Worm (Caenorhabditis elegans) whole organism, L2 larva: ENCODE results near the gene F36H12.5.

Source experiments
- C34F6.9 ChIP-seq: fragments of 150-350 bp; optimal IDR thresholded peaks from 2 replicates; lab custom pipeline; 2014; ENCODE audit warnings: missing biosample characterization, missing genetic modification characterization
- F13H6.1 ChIP-seq: sonication (generic microtip); optimal IDR thresholded peaks from 2 replicates; lab custom pipeline; 2016; ENCODE audit warnings: missing genetic modification characterization, missing compliant biosample characterization
- ZK546.5 ChIP-seq: sonication (generic microtip); optimal IDR thresholded peaks from 2 replicates; lab custom pipeline; 2017; ENCODE audit warnings: missing biosample characterization, missing genetic modification characterization
- aly-2 ChIP-seq: fragments of 150-350 bp; optimal IDR thresholded peaks from 2 replicates; lab custom pipeline; 2014; ENCODE audit warnings: missing biosample characterization, missing genetic modification characterization
- ama-1 ChIP-seq: fragments of 150-350 bp; optimal IDR thresholded peaks from 2 replicates; lab custom pipeline; 2018; ENCODE audit warnings: inconsistent platforms
- blmp-1 ChIP-seq: sonication (generic microtip); optimal IDR thresholded peaks from 2 replicates; lab custom pipeline; 2017; ENCODE audit warnings: missing genetic modification characterization, mild to moderate bottlenecking, missing compliant biosample characterization, antibody characterized with exemption, moderate library complexity; ENCODE audit not compliant: insufficient read depth
- ceh-16 ChIP-seq: fragments of 150-350 bp; optimal IDR thresholded peaks from 2 replicates; lab custom pipeline; 2014; ENCODE audit warnings: missing biosample characterization, missing genetic modification characterization
- ceh-82 ChIP-seq: fragments of 150-350 bp; optimal IDR thresholded peaks from 2 replicates; lab custom pipeline; 2014; ENCODE audit warnings: missing biosample characterization, missing genetic modification characterization
- dmd-4 ChIP-seq: sonication (generic microtip); optimal IDR thresholded peaks from 2 replicates; lab custom pipeline; 2017; ENCODE audit warnings: missing biosample characterization, missing genetic modification characterization
- egl-27 ChIP-seq: sonication (generic microtip); optimal IDR thresholded peaks from 3 replicates; lab custom pipeline; 2017; ENCODE audit warnings: missing biosample characterization, missing genetic modification reagents, missing genetic modification characterization
- elt-1 ChIP-seq: fragments of 150-350 bp; optimal IDR thresholded peaks from 2 replicates; lab custom pipeline; 2014; ENCODE audit warnings: missing biosample characterization, missing genetic modification characterization
- fos-1 ChIP-seq: fragments of 150-350 bp; optimal IDR thresholded peaks from 2 replicates; lab custom pipeline; 2014; ENCODE audit warnings: missing biosample characterization, missing genetic modification characterization
- gmeb-1 ChIP-seq: fragments of 150-350 bp; optimal IDR thresholded peaks from 2 replicates; lab custom pipeline; 2014; ENCODE audit warnings: missing biosample characterization, missing genetic modification characterization
- lin-11 ChIP-seq: fragments of 150-350 bp; sonication (generic microtip); optimal IDR thresholded peaks from 2 replicates; lab custom pipeline; 2014; ENCODE audit warnings: missing biosample characterization, missing genetic modification characterization, inconsistent platforms, mixed read lengths
- lin-13 ChIP-seq: fragments of 150-350 bp; optimal IDR thresholded peaks from 2 replicates; lab custom pipeline; 2014; ENCODE audit warnings: missing biosample characterization, missing genetic modification reagents, missing genetic modification characterization
- lin-39 ChIP-seq: fragments of 150-350 bp; optimal IDR thresholded peaks from 2 replicates; lab custom pipeline; 2014; ENCODE audit warnings: missing biosample characterization, missing genetic modification reagents, missing genetic modification characterization
- lsy-2 ChIP-seq, 2 experiments: fragments of 150-350 bp in 1 of 2; sonication (generic microtip) in 1 of 2; optimal IDR thresholded peaks; 2 replicates each; lab custom pipeline; 2014 to 2017; ENCODE audit warnings: missing biosample characterization in 2 of 2, missing genetic modification characterization in 2 of 2
- mab-5 ChIP-seq: fragments of 150-350 bp; optimal IDR thresholded peaks from 2 replicates; lab custom pipeline; 2014; ENCODE audit warnings: missing biosample characterization, missing genetic modification characterization
- mbf-1 ChIP-seq: sonication (generic microtip); optimal IDR thresholded peaks from 2 replicates; lab custom pipeline; 2017; ENCODE audit warnings: missing biosample characterization, missing genetic modification characterization
- nhr-10 ChIP-seq: sonication (generic microtip); optimal IDR thresholded peaks from 2 replicates; lab custom pipeline; 2017; ENCODE audit warnings: missing biosample characterization, missing genetic modification characterization
- nhr-11 ChIP-seq: fragments of 150-350 bp; optimal IDR thresholded peaks from 2 replicates; lab custom pipeline; 2014; ENCODE audit warnings: missing biosample characterization, missing genetic modification characterization
- nhr-12 ChIP-seq: fragments of 150-350 bp; optimal IDR thresholded peaks from 2 replicates; lab custom pipeline; 2014; ENCODE audit warnings: missing biosample characterization, missing genetic modification characterization
- nhr-21 ChIP-seq: fragments of 150-350 bp; optimal IDR thresholded peaks from 2 replicates; lab custom pipeline; 2014; ENCODE audit warnings: missing biosample characterization, missing genetic modification characterization
- nhr-23 ChIP-seq: fragments of 150-350 bp; optimal IDR thresholded peaks from 2 replicates; lab custom pipeline; 2014; ENCODE audit warnings: missing biosample characterization, missing genetic modification reagents, missing genetic modification characterization
- nhr-237 ChIP-seq: fragments of 150-350 bp; optimal IDR thresholded peaks from 2 replicates; lab custom pipeline; 2014; ENCODE audit warnings: missing biosample characterization, missing genetic modification characterization
- nhr-25 ChIP-seq: fragments of 150-350 bp; sonication (generic microtip); optimal IDR thresholded peaks from 3 replicates; lab custom pipeline; 2014; ENCODE audit warnings: missing biosample characterization, missing genetic modification characterization
- peb-1 ChIP-seq: fragments of 150-350 bp; optimal IDR thresholded peaks from 2 replicates; lab custom pipeline; 2014; ENCODE audit warnings: missing biosample characterization, missing genetic modification characterization
- sem-4 ChIP-seq: fragments of 150-350 bp; optimal IDR thresholded peaks from 2 replicates; lab custom pipeline; 2014; ENCODE audit warnings: missing biosample characterization, missing genetic modification reagents, missing genetic modification characterization
- skn-1 ChIP-seq: sonication (generic microtip); optimal IDR thresholded peaks from 2 replicates; lab custom pipeline; 2017; ENCODE audit warnings: missing biosample characterization, missing genetic modification characterization
- sma-9 ChIP-seq, 2 experiments: fragments of 150-350 bp in 1 of 2; sonication (generic microtip) in 1 of 2; optimal IDR thresholded peaks; 2 replicates each; lab custom pipeline; 2014 to 2016; ENCODE audit warnings: missing genetic modification characterization in 2 of 2, mild to moderate bottlenecking in 1 of 2, missing biosample characterization in 1 of 2, missing compliant biosample characterization in 1 of 2, missing genetic modification reagents in 1 of 2, moderate library complexity in 1 of 2
- snpc-4 ChIP-seq: fragments of 150-350 bp; optimal IDR thresholded peaks from 2 replicates; lab custom pipeline; 2014; ENCODE audit warnings: missing biosample characterization, missing genetic modification characterization
- unc-55 ChIP-seq: fragments of 150-350 bp; sonication (generic microtip); optimal IDR thresholded peaks from 3 replicates; lab custom pipeline; 2014; ENCODE audit warnings: missing biosample characterization, missing genetic modification reagents, missing genetic modification characterization
- unc-62 ChIP-seq: fragments of 150-350 bp; optimal IDR thresholded peaks from 2 replicates; lab custom pipeline; 2014; ENCODE audit warnings: missing biosample characterization, missing genetic modification reagents, missing genetic modification characterization
- zag-1 ChIP-seq: fragments of 150-350 bp; optimal IDR thresholded peaks from 2 replicates; lab custom pipeline; 2014; ENCODE audit warnings: missing biosample characterization, missing genetic modification characterization
- ztf-1 ChIP-seq: fragments of 200-800 bp; sonication (Bioruptor generic); conservative IDR thresholded peaks from 2 replicates; pipeline ENCODE4 v1.3.6; 2022; ENCODE audit warnings: missing genetic modification characterization, missing compliant biosample characterization
- ztf-4 ChIP-seq: fragments of 150-350 bp; optimal IDR thresholded peaks from 2 replicates; lab custom pipeline; 2014; ENCODE audit warnings: missing biosample characterization, missing genetic modification characterization

F36H12.5 gene

ce11 chrIV:5272518-5272917 is 5.9 kb downstream of the F36H12.5 start, which contains the start of gene F36H12.3:
Gene F36H12.3 (plus strand): TSS chrIV:5272818.
- no peak for TF ChIP-seq unc-55 (GFP tag; lab: Kevin White, UChicago)
- TF ChIP-seq lsy-2 (tag; optimal IDR thresholded peaks at IDR 0.05; lab: Kevin White, UChicago) = no peak
- TF ChIP-seq fos-1 (tag; lab: Kevin White, UChicago) = no peak
- TF ChIP-seq egl-27 (tag; lab: Kevin White, UChicago) = no peak
- no peak for TF ChIP-seq nhr-237 (tag; lab: Kevin White, UChicago)
- no peak for TF ChIP-seq ZK546.5 (tag; lab: Kevin White, UChicago)
- no peak for TF ChIP-seq ama-1
- no peak for TF ChIP-seq nhr-10 (tag; lab: Kevin White, UChicago)
- TF ChIP-seq F13H6.1 = no peak
- no peak for TF ChIP-seq nhr-12 (tag; lab: Kevin White, UChicago)
- no peak for TF ChIP-seq sma-9 (GFP tag; optimal IDR thresholded peaks at IDR 0.05; lab: Kevin White, UChicago)
- no peak for TF ChIP-seq sma-9 (tag; optimal IDR thresholded peaks at IDR 0.05; lab: Kevin White, UChicago)
- TF ChIP-seq C34F6.9 (tag; lab: Kevin White, UChicago) = no peak
- no peak for TF ChIP-seq ztf-1
- TF ChIP-seq peb-1 = no peak
- TF ChIP-seq lin-11 (tag; lab: Kevin White, UChicago) = no peak
- no peak for TF ChIP-seq ztf-4 (tag; lab: Kevin White, UChicago)
- TF ChIP-seq ceh-16 = no peak
- TF ChIP-seq mbf-1 (tag; lab: Kevin White, UChicago) = no peak
- TF ChIP-seq sem-4 (tag; lab: Kevin White, UChicago) = no peak
- TF ChIP-seq, all 48 proteins: peak for 0

ce11 chrIV:5273385-5273784 is 6.8 kb downstream of the F36H12.5 start:
- TF ChIP-seq nhr-23 (no peak), zag-1 (tag; lab: Kevin White, UChicago) (no peak), aly-2 (tag; lab: Kevin White, UChicago) (no peak), fos-1 (tag; lab: Kevin White, UChicago) (no peak), elt-1 (no peak), F13H6.1 (no peak), nhr-21 (tag; lab: Kevin White, UChicago) (no peak), mbf-1 (tag; lab: Kevin White, UChicago) (no peak), lsy-2 (tag; optimal IDR thresholded peaks at IDR 0.05; lab: Kevin White, UChicago) (no peak), ceh-82 (tag; lab: Kevin White, UChicago) (no peak), ceh-16 (no peak), ZK546.5 (tag; lab: Kevin White, UChicago) (no peak), gmeb-1 (tag; lab: Kevin White, UChicago) (no peak), lin-39 (tag; lab: Kevin White, UChicago) (no peak), lin-13 (no peak), nhr-11 (tag; lab: Kevin White, UChicago) (no peak)

- TF ChIP-seq lsy-2 (tag; optimal IDR thresholded peaks at IDR 0.05; lab: Kevin White, UChicago) (no peak), nhr-12 (tag; lab: Kevin White, UChicago) (no peak), blmp-1 (tag; lab: Kevin White, UChicago) (no peak), gmeb-1 (tag; lab: Kevin White, UChicago) (no peak), skn-1 (tag; lab: Kevin White, UChicago) (no peak), aly-2 (tag; lab: Kevin White, UChicago) (no peak), peb-1 (no peak), elt-1 (no peak), unc-62 (no peak), sem-4 (tag; lab: Kevin White, UChicago) (no peak), ZK546.5 (tag; lab: Kevin White, UChicago) (no peak), F13H6.1 (no peak), egl-27 (tag; lab: Kevin White, UChicago) (no peak), dmd-4 (tag; lab: Kevin White, UChicago) (no peak), mab-5 (tag; lab: Kevin White, UChicago) (no peak), snpc-4 (tag; lab: Kevin White, UChicago) (no peak), C34F6.9 (tag; lab: Kevin White, UChicago) (no peak)
Measured at ce11 chrIV:5274123-5274581, 7.6 kb downstream of the F36H12.5 start, which contains the start of gene slfl-4. Gene slfl-4 (plus strand): TSS chrIV:5274531.

ce11 chrIV:5277752-5278151 is 11.2 kb downstream of the F36H12.5 start, which contains the start of gene F36H12.17:
Gene F36H12.17 (minus strand): TSS chrIV:5277852.
- TF ChIP-seq mbf-1 (tag; lab: Kevin White, UChicago) = no peak
- no peak for TF ChIP-seq nhr-21 (tag; lab: Kevin White, UChicago)
- no peak for TF ChIP-seq unc-62
- TF ChIP-seq nhr-25 = no peak
- TF ChIP-seq unc-55 (GFP tag; lab: Kevin White, UChicago) = no peak
- TF ChIP-seq sem-4 (tag; lab: Kevin White, UChicago) = no peak
